Worm (Caenorhabditis elegans) whole organism, young adult: ENCODE measurements around the gene D1005.4.

Experiments used
- B0035.1 ChIP-seq: sonication (generic microtip); optimal IDR thresholded peaks from 2 replicates; lab custom pipeline; 2016; ENCODE audit warnings: missing genetic modification characterization, mild to moderate bottlenecking, missing compliant biosample characterization, missing genotype, missing genetic modification reagents
- C06A6.2 ChIP-seq: fragments of 200-800 bp; sonication (Bioruptor generic); conservative IDR thresholded peaks from 2 replicates; pipeline ENCODE4 v1.3.6; 2022; ENCODE audit warnings: missing genetic modification characterization, missing compliant biosample characterization
- C17E4.6 ChIP-seq: fragments of 200-800 bp; sonication (Bioruptor generic); IDR thresholded peaks from 2 replicates; pipeline ENCODE4 v1.3.6; 2022; ENCODE audit warnings: missing genetic modification reagents, missing genetic modification characterization, missing compliant biosample characterization
- F22D6.2 ChIP-seq: sonication (generic microtip); optimal IDR thresholded peaks from 2 replicates; lab custom pipeline; 2016; ENCODE audit warnings: mild to moderate bottlenecking, missing genetic modification characterization, missing compliant biosample characterization
- F39B2.1 ChIP-seq: fragments of 200-800 bp; sonication (Bioruptor generic); IDR thresholded peaks from 2 replicates; pipeline ENCODE4 v1.3.6; 2022; ENCODE audit warnings: missing genetic modification reagents, missing genetic modification characterization, missing compliant biosample characterization
- F52B5.7 ChIP-seq: sonication (generic microtip); optimal IDR thresholded peaks from 2 replicates; lab custom pipeline; 2016; ENCODE audit warnings: mild to moderate bottlenecking, missing genetic modification characterization, missing compliant biosample characterization
- F55B11.4 ChIP-seq: sonication (generic microtip); optimal IDR thresholded peaks from 2 replicates; lab custom pipeline; 2016; ENCODE audit warnings: missing compliant biosample characterization, missing genetic modification characterization, borderline replicate concordance; ENCODE audit not compliant: insufficient read depth
- F57A8.1 ChIP-seq: fragments of 200-800 bp; sonication (Bioruptor generic); optimal IDR thresholded peaks from 2 replicates; lab custom pipeline; 2018; ENCODE audit warnings: mild to moderate bottlenecking, missing genetic modification characterization, moderate library complexity, missing compliant biosample characterization
- K12H6.12 ChIP-seq: fragments of 200-800 bp; sonication (Bioruptor generic); optimal IDR thresholded peaks from 2 replicates; lab custom pipeline; 2018; ENCODE audit warnings: mild to moderate bottlenecking, missing genetic modification characterization, missing compliant biosample characterization
- Y56A3A.18 ChIP-seq: fragments of 200-800 bp; sonication (Bioruptor generic); IDR thresholded peaks from 2 replicates; pipeline ENCODE4 v1.3.6; 2022; ENCODE audit warnings: missing genetic modification reagents, missing genetic modification characterization, missing compliant biosample characterization
- Y95B8A.8 ChIP-seq: fragments of 200-800 bp; sonication (Bioruptor generic); IDR thresholded peaks from 2 replicates; pipeline ENCODE4 v1.3.6; 2022; ENCODE audit warnings: missing genetic modification reagents, missing genetic modification characterization, missing compliant biosample characterization
- ZK185.1 ChIP-seq: sonication (generic microtip); optimal IDR thresholded peaks from 2 replicates; lab custom pipeline; 2016; ENCODE audit warnings: mild to moderate bottlenecking, missing genetic modification characterization, missing compliant biosample characterization; ENCODE audit not compliant: poor library complexity, severe bottlenecking
- ama-1 ChIP-seq, 3 experiments: fragments of 150-350 bp in 1 of 3; sonication (generic microtip) in 2 of 3; optimal IDR thresholded peaks; 2 replicates each; lab custom pipeline; 2014 to 2018; ENCODE audit warnings: missing biosample characterization in 2 of 3, missing genetic modification characterization in 2 of 3, missing genetic modification reagents in 2 of 3
- aptf-3 ChIP-seq: fragments of 200-800 bp; sonication (Bioruptor generic); IDR thresholded peaks from 2 replicates; pipeline ENCODE4 v1.3.6; 2022; ENCODE audit warnings: missing genetic modification characterization, missing compliant biosample characterization
- atf-7 ChIP-seq: sonication (generic microtip); optimal IDR thresholded peaks from 2 replicates; lab custom pipeline; 2017; ENCODE audit warnings: mild to moderate bottlenecking, missing genetic modification characterization, missing compliant biosample characterization
- ceh-27 ChIP-seq: fragments of 200-800 bp; sonication (Bioruptor generic); optimal IDR thresholded peaks from 2 replicates; lab custom pipeline; 2018; ENCODE audit warnings: mild to moderate bottlenecking, missing genetic modification characterization, moderate library complexity, missing compliant biosample characterization
- ceh-40 ChIP-seq: fragments of 200-800 bp; sonication (Bioruptor generic); IDR thresholded peaks from 2 replicates; pipeline ENCODE4 v1.3.6; 2022; ENCODE audit warnings: missing genetic modification characterization, missing compliant biosample characterization
- ceh-58 ChIP-seq: fragments of 200-800 bp; sonication (Bioruptor generic); IDR thresholded peaks from 2 replicates; pipeline ENCODE4 v1.3.6; 2022; ENCODE audit warnings: missing genetic modification characterization, missing compliant biosample characterization
- chd-7 ChIP-seq: sonication (generic microtip); optimal IDR thresholded peaks from 2 replicates; lab custom pipeline; 2016; ENCODE audit warnings: mild to moderate bottlenecking, missing genetic modification characterization, moderate library complexity, missing compliant biosample characterization
- dox-1 ChIP-seq: fragments of 200-800 bp; sonication (Bioruptor generic); IDR thresholded peaks from 2 replicates; pipeline ENCODE4 v1.3.6; 2022; ENCODE audit warnings: missing genetic modification reagents, missing genetic modification characterization, missing compliant biosample characterization
- dpff-1 ChIP-seq: sonication (generic microtip); optimal IDR thresholded peaks from 2 replicates; lab custom pipeline; 2017; ENCODE audit warnings: mild to moderate bottlenecking, missing genetic modification characterization, missing compliant biosample characterization
- efl-1 ChIP-seq: fragments of 150-350 bp; optimal IDR thresholded peaks from 2 replicates; lab custom pipeline; 2014; ENCODE audit warnings: missing biosample characterization, missing genetic modification reagents, missing genetic modification characterization
- ekl-4 ChIP-seq: fragments of 200-800 bp; sonication (Bioruptor generic); IDR thresholded peaks from 2 replicates; pipeline ENCODE4 v1.3.6; 2022; ENCODE audit warnings: missing genetic modification reagents, missing genetic modification characterization, missing compliant biosample characterization
- him-1 ChIP-seq: sonication (generic microtip); optimal IDR thresholded peaks from 2 replicates; lab custom pipeline; 2016; ENCODE audit warnings: missing genotype, missing genetic modification reagents, missing genetic modification characterization, missing compliant biosample characterization
- hsf-1 ChIP-seq: fragments of 200-800 bp; sonication (Bioruptor generic); IDR thresholded peaks from 2 replicates; pipeline ENCODE4 v1.3.6; 2022; ENCODE audit warnings: missing genetic modification reagents, missing genetic modification characterization, missing compliant biosample characterization
- lag-1 ChIP-seq: fragments of 200-800 bp; sonication (Bioruptor generic); IDR thresholded peaks from 2 replicates; pipeline ENCODE4 v1.3.6; 2022; ENCODE audit warnings: missing genetic modification reagents, missing genetic modification characterization, missing compliant biosample characterization
- let-607 ChIP-seq, 2 experiments: fragments of 200-800 bp in 1 of 2; sonication (Bioruptor generic) in 1 of 2; sonication (generic microtip) in 1 of 2; optimal IDR thresholded peaks; 2 replicates each; lab custom pipeline; 2016 to 2018; ENCODE audit warnings: mild to moderate bottlenecking in 2 of 2, missing compliant biosample characterization in 2 of 2, missing genetic modification characterization in 2 of 2, moderate library complexity in 2 of 2, missing genotype in 1 of 2
- lin-26 ChIP-seq: fragments of 200-800 bp; sonication (Bioruptor generic); IDR thresholded peaks from 2 replicates; pipeline ENCODE4 v1.3.6; 2022; ENCODE audit warnings: missing genetic modification reagents, missing genetic modification characterization, missing compliant biosample characterization
- lin-40 ChIP-seq: sonication (generic microtip); optimal IDR thresholded peaks from 2 replicates; lab custom pipeline; 2016; ENCODE audit warnings: missing genetic modification characterization, mild to moderate bottlenecking, missing compliant biosample characterization, missing genotype, missing genetic modification reagents
- madf-3 ChIP-seq: fragments of 200-800 bp; sonication (Bioruptor generic); IDR thresholded peaks from 2 replicates; pipeline ENCODE4 v1.3.6; 2022; ENCODE audit warnings: missing genetic modification reagents, missing genetic modification characterization, missing compliant biosample characterization
- madf-6 ChIP-seq: fragments of 200-800 bp; sonication (Bioruptor generic); IDR thresholded peaks from 2 replicates; pipeline ENCODE4 v1.3.6; 2022; ENCODE audit warnings: missing genetic modification reagents, missing genetic modification characterization, missing compliant biosample characterization
- mcd-1 ChIP-seq: fragments of 200-800 bp; sonication (Bioruptor generic); IDR thresholded peaks from 2 replicates; pipeline ENCODE4 v1.3.6; 2022; ENCODE audit warnings: missing genetic modification reagents, missing genetic modification characterization, missing compliant biosample characterization
- mel-28 ChIP-seq: sonication (generic microtip); optimal IDR thresholded peaks from 2 replicates; lab custom pipeline; 2016; ENCODE audit warnings: borderline replicate concordance, mild to moderate bottlenecking, missing genetic modification characterization, missing compliant biosample characterization
- nfya-2 ChIP-seq: fragments of 200-800 bp; sonication (Bioruptor generic); IDR thresholded peaks from 2 replicates; pipeline ENCODE4 v1.3.6; 2022; ENCODE audit warnings: missing genetic modification reagents, missing genetic modification characterization, missing compliant biosample characterization
- nfyb-1 ChIP-seq: fragments of 200-800 bp; sonication (Bioruptor generic); IDR thresholded peaks from 2 replicates; pipeline ENCODE4 v1.3.6; 2022; ENCODE audit warnings: missing genetic modification reagents, missing genetic modification characterization, missing compliant biosample characterization
- nhr-27 ChIP-seq: fragments of 200-800 bp; sonication (Bioruptor generic); optimal IDR thresholded peaks from 2 replicates; lab custom pipeline; 2018; ENCODE audit warnings: mild to moderate bottlenecking, missing genetic modification characterization, moderate library complexity, missing compliant biosample characterization
- nhr-80 ChIP-seq: sonication (generic microtip); optimal IDR thresholded peaks from 2 replicates; lab custom pipeline; 2016; ENCODE audit warnings: missing genetic modification characterization, missing compliant biosample characterization
- sea-2 ChIP-seq: fragments of 200-800 bp; sonication (Bioruptor generic); IDR thresholded peaks from 2 replicates; pipeline ENCODE4 v1.3.6; 2022; ENCODE audit warnings: missing genetic modification characterization, missing compliant biosample characterization
- somi-1 ChIP-seq: fragments of 200-800 bp; sonication (Bioruptor generic); optimal IDR thresholded peaks from 2 replicates; lab custom pipeline; 2018; ENCODE audit warnings: mild to moderate bottlenecking, missing genetic modification characterization, missing compliant biosample characterization
- sptf-2 ChIP-seq: fragments of 200-800 bp; sonication (Bioruptor generic); optimal IDR thresholded peaks from 2 replicates; lab custom pipeline; 2018; ENCODE audit warnings: mild to moderate bottlenecking, missing genetic modification characterization, missing compliant biosample characterization
- tbx-9 ChIP-seq: sonication (generic microtip); optimal IDR thresholded peaks from 2 replicates; lab custom pipeline; 2016; ENCODE audit warnings: borderline replicate concordance, missing genetic modification characterization, inconsistent platforms, missing compliant biosample characterization
- tlf-1 ChIP-seq: fragments of 200-800 bp; sonication (Bioruptor generic); optimal IDR thresholded peaks from 2 replicates; lab custom pipeline; 2018; ENCODE audit warnings: mild to moderate bottlenecking, missing genetic modification characterization, missing compliant biosample characterization
- xnd-1 ChIP-seq: sonication (generic microtip); optimal IDR thresholded peaks from 2 replicates; lab custom pipeline; 2016; ENCODE audit warnings: missing genotype, missing genetic modification reagents, missing genetic modification characterization, missing compliant biosample characterization
- zfh-2 ChIP-seq: fragments of 200-800 bp; sonication (Bioruptor generic); conservative IDR thresholded peaks from 2 replicates; pipeline ENCODE4 v1.3.6; 2022; ENCODE audit warnings: missing genetic modification reagents, missing genetic modification characterization, missing compliant biosample characterization
- zim-3 ChIP-seq: sonication (generic microtip); optimal IDR thresholded peaks from 2 replicates; lab custom pipeline; 2017; ENCODE audit warnings: mild to moderate bottlenecking, missing genetic modification characterization, moderate library complexity, missing compliant biosample characterization
- ztf-28 ChIP-seq: fragments of 200-800 bp; sonication (Bioruptor generic); IDR thresholded peaks from 2 replicates; pipeline ENCODE4 v1.3.6; 2022; ENCODE audit warnings: missing genetic modification reagents, missing genetic modification characterization, missing compliant biosample characterization

The D1005.4 gene

DNA sequence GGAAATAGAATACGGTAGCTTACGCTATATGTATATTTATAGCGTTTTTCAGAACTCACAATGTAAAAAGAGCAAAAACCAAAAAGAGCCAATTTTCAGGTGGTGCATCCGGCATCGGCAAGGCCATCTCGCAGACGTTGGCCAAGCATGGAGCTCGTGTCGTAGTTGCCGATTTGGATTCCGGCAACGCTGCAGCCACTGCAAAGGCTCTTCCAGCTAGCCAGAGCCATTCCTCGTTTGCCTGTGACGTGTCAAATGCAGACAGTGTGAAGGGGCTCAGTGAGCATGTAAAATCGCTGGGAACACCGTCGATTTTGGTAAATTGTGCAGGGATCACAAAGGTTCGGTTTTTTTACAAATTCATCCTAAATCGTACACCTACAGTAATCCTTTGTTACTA is 1.5 kb upstream of the D1005.4 start:
- peak; percentile 13; the same call in 1 of the 2 replicates for TF ChIP-seq dox-1 (GFP tag; lab: Robert Waterston, UW)
- 0 out of 2 replicates have a peak, but pooled peaks have one; percentile 18 for TF ChIP-seq aptf-3
- no peak for TF ChIP-seq tbx-9 (tag; lab: Kevin White, UChicago)
- no peak for TF ChIP-seq hsf-1 (GFP tag; lab: Robert Waterston, UW)
- TF ChIP-seq ztf-28: no peak
- no peak for TF ChIP-seq F57A8.1
- peak; percentile 72 for TF ChIP-seq zim-3 (tag; lab: Kevin White, UChicago)
- TF ChIP-seq zfh-2 (GFP tag; lab: Robert Waterston, UW): peak; percentile 60
- peak; percentile 23 for TF ChIP-seq chd-7 (tag; lab: Kevin White, UChicago)
- peak; percentile 34 for TF ChIP-seq F52B5.7 (tag; lab: Kevin White, UChicago)
- TF ChIP-seq dpff-1 (tag; lab: Kevin White, UChicago): peak; percentile 35
- 0 out of 2 replicates have a peak, but pooled peaks have one; percentile 28 for TF ChIP-seq madf-6 (GFP tag; lab: Robert Waterston, UW)
- TF ChIP-seq C06A6.2 (GFP tag; lab: Robert Waterston, UW): 0 out of 2 replicates have a peak, but pooled peaks have one; percentile 17
- no peak for TF ChIP-seq nhr-80 (tag; lab: Kevin White, UChicago)
- TF ChIP-seq lag-1 (GFP tag; lab: Robert Waterston, UW): no peak

DNA sequence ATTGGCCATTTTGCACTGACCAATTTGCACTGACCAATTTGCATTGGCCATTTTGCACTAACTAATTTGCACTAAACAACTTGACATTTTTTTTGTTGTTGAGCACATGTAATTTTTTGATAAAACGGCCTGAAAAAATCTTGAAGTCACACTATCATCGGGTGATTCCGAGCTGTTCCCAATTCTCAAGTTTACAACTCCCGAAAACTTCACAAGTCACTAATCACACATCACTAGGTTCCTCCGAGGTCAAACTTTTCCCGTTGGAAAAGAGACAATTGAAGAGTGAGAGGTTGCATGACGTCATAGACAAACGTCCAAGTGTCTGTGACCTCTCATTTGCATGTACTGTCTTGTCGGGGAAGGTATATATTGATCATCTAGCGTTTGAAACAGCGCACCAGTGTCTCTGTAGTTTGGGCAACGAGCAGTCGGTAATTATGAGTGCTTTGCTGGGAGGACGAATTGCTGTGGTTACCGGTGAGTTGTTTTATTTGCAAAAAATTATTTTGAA is 574 bp upstream of the D1005.4 start, which contains the start of the genes D1005.10 and dhs-25:
D1005.10 (minus strand) TSS at position 51 of the 514 bp plus-strand sequence.
dhs-25 (plus strand) TSS at position 398 of the 514 bp plus-strand sequence.
- TF ChIP-seq lin-40 (tag; lab: Kevin White, UChicago): peak; percentile 73
- peak; percentile 17 for TF ChIP-seq F22D6.2
- TF ChIP-seq F55B11.4 (tag; lab: Kevin White, UChicago): no peak
- peak; percentile 32 for TF ChIP-seq ama-1 (optimal IDR thresholded peaks at IDR 0.05; lab: Kevin White, UChicago)
- no peak for TF ChIP-seq ama-1 (GFP tag; optimal IDR thresholded peaks at IDR 0.05; lab: Kevin White, UChicago)
- TF ChIP-seq mcd-1 (GFP tag; lab: Robert Waterston, UW): peak; percentile 31; the same call in 1 of the 2 replicates
- TF ChIP-seq C17E4.6 (GFP tag; lab: Robert Waterston, UW): no peak
- no peak for TF ChIP-seq ceh-58
- no peak for TF ChIP-seq lin-26
- peak; percentile 55 for TF ChIP-seq tlf-1
- TF ChIP-seq B0035.1 (tag; lab: Kevin White, UChicago): no peak
- no peak for TF ChIP-seq sea-2 (GFP tag; lab: Robert Waterston, UW)
- no peak for TF ChIP-seq efl-1 (GFP tag; lab: Kevin White, UChicago)
- no peak for TF ChIP-seq sptf-2 (GFP tag; lab: Kevin White, UChicago)
- no peak for TF ChIP-seq ceh-27 (GFP tag; lab: Kevin White, UChicago)
- peak; percentile 47 for TF ChIP-seq chd-7 (tag; lab: Kevin White, UChicago)
- no peak for TF ChIP-seq ekl-4 (GFP tag; lab: Robert Waterston, UW)
- TF ChIP-seq nfyb-1 (GFP tag; lab: Robert Waterston, UW): peak; percentile 63; the same call in 1 of the 2 replicates
- no peak for TF ChIP-seq lag-1 (GFP tag; lab: Robert Waterston, UW)
- peak; percentile 18; the same call in 1 of the 2 replicates for TF ChIP-seq Y56A3A.18 (GFP tag; lab: Robert Waterston, UW)
- no peak for TF ChIP-seq xnd-1 (tag; lab: Kevin White, UChicago)
- TF ChIP-seq K12H6.12 (tag; lab: Kevin White, UChicago): no peak
- TF ChIP-seq F39B2.1 (GFP tag; lab: Robert Waterston, UW): no peak
- peak; percentile 100 for TF ChIP-seq atf-7 (tag; lab: Kevin White, UChicago)
- no peak for TF ChIP-seq mel-28 (tag; lab: Kevin White, UChicago)
- TF ChIP-seq madf-3 (GFP tag; lab: Robert Waterston, UW): no peak
- TF ChIP-seq F57A8.1: no peak
- TF ChIP-seq somi-1 (GFP tag; lab: Kevin White, UChicago): peak; percentile 52
- TF ChIP-seq him-1 (tag; lab: Kevin White, UChicago): no peak
- TF ChIP-seq ceh-40: no peak
- no peak for TF ChIP-seq tbx-9 (tag; lab: Kevin White, UChicago)
- TF ChIP-seq nfya-2 (GFP tag; lab: Robert Waterston, UW): no peak
- peak in 1 of 2 experiments; percentile 17 for TF ChIP-seq let-607 (tag; optimal IDR thresholded peaks at IDR 0.05; lab: Kevin White, UChicago)
- no peak for TF ChIP-seq nhr-27 (tag; lab: Kevin White, UChicago)
- TF ChIP-seq ZK185.1 (tag; lab: Kevin White, UChicago): peak; percentile 60
- TF ChIP-seq Y95B8A.8 (GFP tag; lab: Robert Waterston, UW): no peak
